Fruit fly (Drosophila melanogaster) whole organism, wandering third instar larva: ENCODE results near the gene CG34286.

ENCODE experiments used
- Abd-B ChIP-seq: fragments of >200 bp; optimal IDR thresholded peaks from 2 replicates; lab custom pipeline; 2017; ENCODE audit warnings: missing biosample characterization, missing genetic modification characterization
- CG32264 ChIP-seq: fragments of 200-800 bp; sonication (Bioruptor generic); optimal IDR thresholded peaks from 2 replicates; lab custom pipeline; 2016; ENCODE audit warnings: missing biosample characterization, missing genetic modification characterization
- CG9705 ChIP-seq: fragments of 200-800 bp; sonication (Bioruptor generic); optimal IDR thresholded peaks from 2 replicates; lab custom pipeline; 2018; ENCODE audit warnings: missing biosample characterization, mild to moderate bottlenecking, missing genetic modification characterization
- CrebA ChIP-seq: fragments of 200-800 bp; sonication (Bioruptor generic); optimal IDR thresholded peaks from 2 replicates; lab custom pipeline; 2016; ENCODE audit warnings: missing biosample characterization, mild to moderate bottlenecking, missing genetic modification characterization, borderline replicate concordance
- Dfd ChIP-seq: fragments of >200 bp; optimal IDR thresholded peaks from 2 replicates; lab custom pipeline; 2017; ENCODE audit warnings: missing biosample characterization, missing genetic modification characterization
- Dif ChIP-seq: fragments of 200-275, 200-300 bp; sonication (Bioruptor generic); optimal IDR thresholded peaks from 2 replicates; lab custom pipeline; 2018; ENCODE audit warnings: missing biosample characterization, missing genetic modification characterization; ENCODE audit not compliant: partially characterized antibody
- GATAd ChIP-seq: sonication (Bioruptor generic); optimal IDR thresholded peaks from 2 replicates; lab custom pipeline; 2016; ENCODE audit warnings: missing biosample characterization, missing genetic modification characterization
- HLH106 ChIP-seq: fragments of 200-800 bp; optimal IDR thresholded peaks from 3 replicates; lab custom pipeline; 2019; ENCODE audit warnings: missing biosample characterization, mild to moderate bottlenecking, missing genetic modification characterization, moderate library complexity
- Hnf4 ChIP-seq: fragments of 200-800 bp; sonication (Bioruptor generic); optimal IDR thresholded peaks from 2 replicates; lab custom pipeline; 2016; ENCODE audit warnings: missing biosample characterization, mild to moderate bottlenecking, missing genetic modification characterization
- Hr78 ChIP-seq: fragments of >200 bp; optimal IDR thresholded peaks from 2 replicates; lab custom pipeline; 2017; ENCODE audit warnings: missing biosample characterization, missing genetic modification characterization
- Hr83 ChIP-seq: fragments of 200-300 bp; sonication (Bioruptor generic); optimal IDR thresholded peaks from 2 replicates; lab custom pipeline; 2016; ENCODE audit warnings: missing biosample characterization, mild to moderate bottlenecking, missing genetic modification characterization, moderate library complexity; ENCODE audit not compliant: poor library complexity, severe bottlenecking
- Jra ChIP-seq: sonication (Bioruptor generic); optimal IDR thresholded peaks from 2 replicates; lab custom pipeline; 2016; ENCODE audit warnings: missing biosample characterization, missing genetic modification characterization
- Mio ChIP-seq: sonication (Bioruptor generic); optimal IDR thresholded peaks from 2 replicates; lab custom pipeline; 2016; ENCODE audit warnings: missing biosample characterization, missing genetic modification characterization
- Myc ChIP-seq: fragments of >200 bp; optimal IDR thresholded peaks from 2 replicates; lab custom pipeline; 2017
- N ChIP-seq: fragments of >200 bp; optimal IDR thresholded peaks from 2 replicates; lab custom pipeline; 2018; ENCODE audit warnings: missing biosample characterization, missing external identifiers, missing genetic modification characterization
- OdsH ChIP-seq: fragments of 200-800 bp; sonication (Bioruptor generic); optimal IDR thresholded peaks from 2 replicates; lab custom pipeline; 2016; ENCODE audit warnings: missing biosample characterization, mild to moderate bottlenecking, missing genetic modification characterization
- Rel ChIP-seq, 2 experiments: fragments of 200-800 bp; sonication (Bioruptor generic) in 1 of 2; optimal IDR thresholded peaks; 2 replicates in 1 of 2; 3 replicates in 1 of 2; lab custom pipeline; 2016 to 2019; ENCODE audit warnings: mild to moderate bottlenecking in 2 of 2, missing biosample characterization in 2 of 2, missing genetic modification characterization in 2 of 2, moderate library complexity in 1 of 2
- Sp1 ChIP-seq: fragments of 200-800 bp; sonication (Bioruptor generic); optimal IDR thresholded peaks from 3 replicates; lab custom pipeline; 2019; ENCODE audit warnings: missing biosample characterization, mild to moderate bottlenecking, missing genetic modification characterization, moderate library complexity
- Vsx2 ChIP-seq: fragments of 200-300, 225-300 bp; sonication (Bioruptor generic); optimal IDR thresholded peaks from 2 replicates; lab custom pipeline; 2018; ENCODE audit warnings: missing biosample characterization, missing genetic modification characterization; ENCODE audit not compliant: partially characterized antibody
- br ChIP-seq: fragments of 200-800 bp; sonication (Bioruptor generic); optimal IDR thresholded peaks from 2 replicates; lab custom pipeline; 2016; ENCODE audit warnings: missing biosample characterization, missing genetic modification characterization
- dl ChIP-seq, 2 experiments: fragments of 175-275, 200-275 bp in 1 of 2; fragments of 200-275 bp in 1 of 2; sonication (Bioruptor generic); optimal IDR thresholded peaks; lab custom pipeline; 2018; ENCODE audit warnings: mild to moderate bottlenecking in 2 of 2, missing biosample characterization in 2 of 2, missing genetic modification characterization in 2 of 2, moderate library complexity in 2 of 2; ENCODE audit not compliant: partially characterized antibody in 2 of 2, insufficient read depth in 1 of 2
- dsf ChIP-seq: sonication (Bioruptor generic); optimal IDR thresholded peaks from 2 replicates; lab custom pipeline; 2016; ENCODE audit warnings: missing biosample characterization, missing genetic modification characterization, borderline replicate concordance
- ey ChIP-seq: fragments of 200-800 bp; sonication (Bioruptor generic); optimal IDR thresholded peaks from 2 replicates; lab custom pipeline; 2016; ENCODE audit warnings: missing biosample characterization, missing genetic modification characterization
- foxo ChIP-seq, 2 experiments: fragments of 200-800 bp; sonication (Bioruptor generic); optimal IDR thresholded peaks; 2 replicates in 1 of 2; 3 replicates in 1 of 2; lab custom pipeline; 2016 to 2017; ENCODE audit warnings: missing biosample characterization in 2 of 2, missing genetic modification characterization in 2 of 2
- fru ChIP-seq: fragments of 200-800 bp; sonication (Bioruptor generic); optimal IDR thresholded peaks from 3 replicates; lab custom pipeline; 2016; ENCODE audit warnings: missing biosample characterization, mild to moderate bottlenecking, missing genetic modification characterization
- h ChIP-seq: fragments of 200-800 bp; sonication (Bioruptor generic); optimal IDR thresholded peaks from 3 replicates; lab custom pipeline; 2016; ENCODE audit warnings: missing biosample characterization, mild to moderate bottlenecking, missing genetic modification characterization
- jim ChIP-seq: fragments of 175-275, 200-325 bp; sonication (Bioruptor generic); optimal IDR thresholded peaks from 2 replicates; lab custom pipeline; 2016; ENCODE audit warnings: missing biosample characterization, mild to moderate bottlenecking, missing genetic modification characterization
- lola ChIP-seq: fragments of >200 bp; optimal IDR thresholded peaks from 2 replicates; lab custom pipeline; 2017; ENCODE audit warnings: missing biosample characterization, missing genetic modification characterization
- pan ChIP-seq: fragments of >200 bp; optimal IDR thresholded peaks from 2 replicates; lab custom pipeline; 2017
- psq ChIP-seq: fragments of 200-800 bp; sonication (Bioruptor generic); optimal IDR thresholded peaks from 3 replicates; lab custom pipeline; 2017; ENCODE audit warnings: missing biosample characterization, mild to moderate bottlenecking, missing genetic modification characterization, moderate library complexity
- rgr ChIP-seq: fragments of 200-800 bp; sonication (Bioruptor generic); optimal IDR thresholded peaks from 3 replicates; lab custom pipeline; 2016; ENCODE audit warnings: missing biosample characterization, mild to moderate bottlenecking, missing genetic modification characterization
- sage ChIP-seq: fragments of 200-800 bp; sonication (Bioruptor generic); optimal IDR thresholded peaks from 2 replicates; lab custom pipeline; 2016; ENCODE audit warnings: missing biosample characterization, mild to moderate bottlenecking, missing genetic modification characterization
- sv ChIP-seq: fragments of 200-800 bp; sonication (Bioruptor generic); optimal IDR thresholded peaks from 3 replicates; lab custom pipeline; 2016; ENCODE audit warnings: missing biosample characterization, missing genetic modification characterization
- tai ChIP-seq: sonication (Bioruptor generic); optimal IDR thresholded peaks from 2 replicates; lab custom pipeline; 2016; ENCODE audit warnings: missing biosample characterization, missing genetic modification characterization
- usp ChIP-seq: fragments of >200 bp; optimal IDR thresholded peaks from 2 replicates; lab custom pipeline; 2017; ENCODE audit warnings: missing biosample characterization, missing genetic modification characterization
- woc ChIP-seq: sonication (Bioruptor generic); optimal IDR thresholded peaks from 2 replicates; lab custom pipeline; 2016; ENCODE audit warnings: missing biosample characterization, mild to moderate bottlenecking, missing genetic modification characterization

CG34286 gene

DNA sequence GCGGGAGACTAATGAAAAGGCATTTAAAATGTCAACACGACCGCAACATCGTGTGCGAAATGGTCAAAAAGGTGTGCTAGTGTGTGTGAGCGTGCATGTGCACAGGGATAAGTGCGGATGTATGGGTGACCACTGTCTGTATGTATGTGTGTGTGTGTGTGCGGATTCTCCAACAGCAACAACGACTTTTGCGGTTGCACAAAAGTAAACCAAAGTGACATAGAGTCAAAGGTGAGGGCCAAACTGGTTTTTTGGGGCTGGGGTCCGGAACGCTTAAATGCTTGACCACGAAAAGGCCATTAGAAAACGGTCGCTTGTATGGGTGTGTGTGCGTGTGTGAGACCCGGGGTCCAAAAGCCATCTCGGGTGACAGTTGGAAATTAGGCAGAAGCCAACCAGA is 12.3 kb downstream of the CG34286 start:
- no peak for TF ChIP-seq dsf
- no peak for TF ChIP-seq Sp1 (GFP tag; lab: Kevin White, UChicago)
- TF ChIP-seq pan (lab: Kevin White, UChicago) = no peak
- TF ChIP-seq Jra (GFP tag; lab: Kevin White, UChicago) = no peak
- no peak for TF ChIP-seq Hr78 (GFP tag; lab: Kevin White, UChicago)
- TF ChIP-seq dl (GFP tag; optimal IDR thresholded peaks at IDR 0.05; lab: Kevin White, UChicago; ENCODE audit: insufficient read depth in 1 of 2, partially characterized antibody in 2 of 2) = no peak
- no peak for TF ChIP-seq sage
- no peak for TF ChIP-seq woc (GFP tag; lab: Kevin White, UChicago)
- no peak for TF ChIP-seq N (GFP tag; lab: Kevin White, UChicago)
- TF ChIP-seq Dfd = no peak
- no peak for TF ChIP-seq Mio
- no peak for TF ChIP-seq CG32264 (GFP tag; lab: Kevin White, UChicago)
- no peak for TF ChIP-seq foxo (GFP tag; optimal IDR thresholded peaks at IDR 0.05; lab: Kevin White, UChicago)
- no peak for TF ChIP-seq ey (GFP tag; lab: Kevin White, UChicago)
- no peak for TF ChIP-seq tai
- no peak for TF ChIP-seq lola (GFP tag; lab: Kevin White, UChicago)
- no peak for TF ChIP-seq CrebA (GFP tag; lab: Kevin White, UChicago)
- no peak for TF ChIP-seq psq (GFP tag; lab: Kevin White, UChicago)
- TF ChIP-seq Myc = no peak
- no peak for TF ChIP-seq h (GFP tag; lab: Kevin White, UChicago)

DNA sequence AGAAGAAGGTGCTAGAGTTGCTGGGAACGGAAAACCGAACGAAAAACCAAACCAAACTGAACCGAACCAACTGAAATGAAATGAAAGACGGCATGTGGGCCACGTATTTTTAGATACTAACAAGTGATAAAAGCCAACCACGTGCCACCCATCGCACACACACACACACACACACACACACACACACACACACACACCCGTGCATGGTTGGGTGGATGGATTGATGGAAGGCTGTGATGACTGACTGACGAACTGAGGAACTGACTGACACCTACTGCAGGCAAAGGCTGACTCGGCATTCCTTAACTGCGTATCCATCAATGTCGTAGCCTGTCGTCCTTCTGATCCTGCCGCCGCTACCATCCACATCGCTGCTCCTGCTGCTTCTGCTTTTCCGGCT is 33.3 kb downstream of the CG34286 start:
- TF ChIP-seq Rel (GFP tag; optimal IDR thresholded peaks at IDR 0.05; lab: Kevin White, UChicago) (no peak), Rel (tag; optimal IDR thresholded peaks at IDR 0.05; lab: Kevin White, UChicago) (no peak), HLH106 (no peak), Dfd (peak; percentile 56), dsf (no peak), usp (GFP tag; lab: Kevin White, UChicago) (no peak)
- TF ChIP-seq, all 38 proteins: peak for 1

DNA sequence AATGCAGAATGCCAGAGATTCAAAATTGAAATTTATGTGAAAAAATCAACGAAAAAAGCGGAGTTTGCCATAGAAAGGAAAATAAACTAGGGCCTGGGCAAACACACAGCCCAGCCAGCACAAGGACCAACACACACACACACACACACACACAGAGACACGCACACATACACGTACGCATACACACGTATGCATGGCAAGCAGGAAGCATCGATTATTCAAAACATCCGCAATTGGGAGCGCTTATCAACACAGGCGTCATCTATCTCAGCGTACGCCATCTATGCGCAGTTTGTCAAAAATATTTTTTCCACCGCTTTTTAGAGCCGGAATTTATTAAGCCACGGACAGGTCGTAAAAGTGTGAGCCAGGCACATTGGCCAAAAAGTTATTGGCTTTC is 35.9 kb downstream of the CG34286 start:
- TF ChIP-seq Dfd = peak; percentile 51
- no peak for TF ChIP-seq foxo (GFP tag; optimal IDR thresholded peaks at IDR 0.05; lab: Kevin White, UChicago)
- no peak for TF ChIP-seq h (GFP tag; lab: Kevin White, UChicago)
- no peak for TF ChIP-seq tai
- TF ChIP-seq Mio = no peak

DNA sequence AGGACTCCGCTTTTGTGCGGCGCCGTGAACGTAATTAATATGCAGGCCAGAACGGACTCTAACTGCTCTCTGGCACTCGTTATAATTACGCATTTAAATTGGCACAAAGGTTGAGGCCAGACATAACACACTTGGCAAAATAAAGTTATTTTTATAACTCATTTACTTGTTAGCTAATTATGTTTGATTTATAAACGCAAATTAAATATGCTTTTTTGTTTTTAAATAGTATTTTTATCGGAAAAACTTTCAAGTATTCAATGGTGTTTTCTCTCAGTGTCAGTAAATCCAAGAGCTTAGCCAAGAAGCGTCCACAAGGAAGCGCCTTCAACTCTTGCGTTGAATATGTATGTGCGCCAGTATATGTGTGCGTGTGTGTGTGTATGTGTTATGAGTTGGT is 42.8 kb downstream of the CG34286 start:
- TF ChIP-seq foxo (GFP tag; optimal IDR thresholded peaks at IDR 0.05; lab: Kevin White, UChicago) (peak in 1 of 2 experiments; percentile 32), lola (GFP tag; lab: Kevin White, UChicago) (no peak), ey (GFP tag; lab: Kevin White, UChicago) (peak; percentile 30), HLH106 (no peak), h (GFP tag; lab: Kevin White, UChicago) (peak; percentile 28), CG32264 (GFP tag; lab: Kevin White, UChicago) (no peak), OdsH (GFP tag; lab: Kevin White, UChicago) (no peak), br (peak; percentile 8), sage (no peak)
- TF ChIP-seq, all 38 proteins: peak for 4

dm6 chr3R:19672136-19672535 is 43.6 kb downstream of the CG34286 start:
- TF ChIP-seq br (no peak), Hr78 (GFP tag; lab: Kevin White, UChicago) (no peak), sv (GFP tag; lab: Kevin White, UChicago) (no peak), dsf (no peak), Dfd (no peak), Abd-B (GFP tag; lab: Kevin White, UChicago) (no peak)

dm6 chr3R:19671223-19671991 is 44.3 kb downstream of the CG34286 start, which contains the start of gene Naam:
Naam (plus strand) TSS chr3R:19671450.
- TF ChIP-seq pan (lab: Kevin White, UChicago) = no peak
- no peak for TF ChIP-seq N (GFP tag; lab: Kevin White, UChicago)
- peak; percentile 76 for TF ChIP-seq fru (GFP tag; lab: Kevin White, UChicago)
- peak; percentile 74 for TF ChIP-seq Hnf4
- peak; percentile 4 for TF ChIP-seq CG9705 (GFP tag; lab: Kevin White, UChicago)
- TF ChIP-seq h (GFP tag; lab: Kevin White, UChicago) = peak; percentile 84
- peak; percentile 75 to 85 for TF ChIP-seq foxo (GFP tag; optimal IDR thresholded peaks at IDR 0.05; lab: Kevin White, UChicago)
- TF ChIP-seq Dif (GFP tag; lab: Kevin White, UChicago) = no peak
- no peak for TF ChIP-seq Myc
- no peak for TF ChIP-seq GATAd (GFP tag; lab: Kevin White, UChicago)
- TF ChIP-seq Mio = no peak
- peak; percentile 42 for TF ChIP-seq dsf
- TF ChIP-seq Dfd = no peak
- no peak for TF ChIP-seq CrebA (GFP tag; lab: Kevin White, UChicago)
- peak; percentile 72 for TF ChIP-seq tai
- peak; percentile 54 for TF ChIP-seq CG32264 (GFP tag; lab: Kevin White, UChicago)
- peak; percentile 54 for TF ChIP-seq Hr83 (GFP tag; lab: Kevin White, UChicago)
- no peak for TF ChIP-seq Vsx2
- peak; percentile 83 for TF ChIP-seq rgr (GFP tag; lab: Kevin White, UChicago)
- no peak for TF ChIP-seq jim
- peak; percentile 52 for TF ChIP-seq Sp1 (GFP tag; lab: Kevin White, UChicago)
- TF ChIP-seq br = peak; percentile 81
